Worm (Caenorhabditis elegans) whole organism, L2 larva: Measurements from ENCODE around the gene Y39G8B.7.
"Not testable (repeated sequence)": the region's sequence is repeated elsewhere in the genome, so short reads cannot be mapped to it uniquely, and the experiment has no call there.

ENCODE experiments used
- F13H6.1 ChIP-seq: sonication (generic microtip); optimal IDR thresholded peaks from 2 replicates; lab custom pipeline; 2016; ENCODE audit warnings: missing genetic modification characterization, missing compliant biosample characterization
- R02D3.7 ChIP-seq: fragments of 150-350 bp; optimal IDR thresholded peaks from 2 replicates; lab custom pipeline; 2014; ENCODE audit warnings: missing biosample characterization, missing genetic modification characterization
- Y55F3AM.14 ChIP-seq: fragments of 200-800 bp; sonication (Bioruptor generic); optimal IDR thresholded peaks from 2 replicates; lab custom pipeline; 2018; ENCODE audit warnings: mild to moderate bottlenecking, missing genetic modification characterization, missing compliant biosample characterization
- ZK546.5 ChIP-seq: sonication (generic microtip); optimal IDR thresholded peaks from 2 replicates; lab custom pipeline; 2017; ENCODE audit warnings: missing biosample characterization, missing genetic modification characterization
- aly-2 ChIP-seq: fragments of 150-350 bp; optimal IDR thresholded peaks from 2 replicates; lab custom pipeline; 2014; ENCODE audit warnings: missing biosample characterization, missing genetic modification characterization
- ama-1 ChIP-seq: fragments of 150-350 bp; optimal IDR thresholded peaks from 2 replicates; lab custom pipeline; 2018; ENCODE audit warnings: inconsistent platforms
- blmp-1 ChIP-seq: sonication (generic microtip); optimal IDR thresholded peaks from 2 replicates; lab custom pipeline; 2017; ENCODE audit warnings: missing genetic modification characterization, mild to moderate bottlenecking, missing compliant biosample characterization, antibody characterized with exemption, moderate library complexity; ENCODE audit not compliant: insufficient read depth
- ceh-16 ChIP-seq: fragments of 150-350 bp; optimal IDR thresholded peaks from 2 replicates; lab custom pipeline; 2014; ENCODE audit warnings: missing biosample characterization, missing genetic modification characterization
- ceh-82 ChIP-seq: fragments of 150-350 bp; optimal IDR thresholded peaks from 2 replicates; lab custom pipeline; 2014; ENCODE audit warnings: missing biosample characterization, missing genetic modification characterization
- dmd-4 ChIP-seq: sonication (generic microtip); optimal IDR thresholded peaks from 2 replicates; lab custom pipeline; 2017; ENCODE audit warnings: missing biosample characterization, missing genetic modification characterization
- elt-1 ChIP-seq: fragments of 150-350 bp; optimal IDR thresholded peaks from 2 replicates; lab custom pipeline; 2014; ENCODE audit warnings: missing biosample characterization, missing genetic modification characterization
- fos-1 ChIP-seq: fragments of 150-350 bp; optimal IDR thresholded peaks from 2 replicates; lab custom pipeline; 2014; ENCODE audit warnings: missing biosample characterization, missing genetic modification characterization
- lin-11 ChIP-seq: fragments of 150-350 bp; sonication (generic microtip); optimal IDR thresholded peaks from 2 replicates; lab custom pipeline; 2014; ENCODE audit warnings: missing biosample characterization, missing genetic modification characterization, inconsistent platforms, mixed read lengths
- lin-39 ChIP-seq: fragments of 150-350 bp; optimal IDR thresholded peaks from 2 replicates; lab custom pipeline; 2014; ENCODE audit warnings: missing biosample characterization, missing genetic modification reagents, missing genetic modification characterization
- lsy-2 ChIP-seq, 2 experiments: fragments of 150-350 bp in 1 of 2; sonication (generic microtip) in 1 of 2; optimal IDR thresholded peaks; 2 replicates each; lab custom pipeline; 2014 to 2017; ENCODE audit warnings: missing biosample characterization in 2 of 2, missing genetic modification characterization in 2 of 2
- mbf-1 ChIP-seq: sonication (generic microtip); optimal IDR thresholded peaks from 2 replicates; lab custom pipeline; 2017; ENCODE audit warnings: missing biosample characterization, missing genetic modification characterization
- nhr-11 ChIP-seq: fragments of 150-350 bp; optimal IDR thresholded peaks from 2 replicates; lab custom pipeline; 2014; ENCODE audit warnings: missing biosample characterization, missing genetic modification characterization
- nhr-12 ChIP-seq: fragments of 150-350 bp; optimal IDR thresholded peaks from 2 replicates; lab custom pipeline; 2014; ENCODE audit warnings: missing biosample characterization, missing genetic modification characterization
- nhr-129 ChIP-seq: fragments of 150-350 bp; optimal IDR thresholded peaks from 2 replicates; lab custom pipeline; 2014; ENCODE audit warnings: missing biosample characterization, missing genetic modification characterization
- nhr-21 ChIP-seq: fragments of 150-350 bp; optimal IDR thresholded peaks from 2 replicates; lab custom pipeline; 2014; ENCODE audit warnings: missing biosample characterization, missing genetic modification characterization
- nhr-23 ChIP-seq: fragments of 150-350 bp; optimal IDR thresholded peaks from 2 replicates; lab custom pipeline; 2014; ENCODE audit warnings: missing biosample characterization, missing genetic modification reagents, missing genetic modification characterization
- nhr-237 ChIP-seq: fragments of 150-350 bp; optimal IDR thresholded peaks from 2 replicates; lab custom pipeline; 2014; ENCODE audit warnings: missing biosample characterization, missing genetic modification characterization
- nhr-25 ChIP-seq: fragments of 150-350 bp; sonication (generic microtip); optimal IDR thresholded peaks from 3 replicates; lab custom pipeline; 2014; ENCODE audit warnings: missing biosample characterization, missing genetic modification characterization
- nhr-6 ChIP-seq: fragments of 150-350 bp; optimal IDR thresholded peaks from 2 replicates; lab custom pipeline; 2014; ENCODE audit warnings: missing biosample characterization, missing genetic modification characterization
- nhr-77 ChIP-seq: fragments of 150-350 bp; optimal IDR thresholded peaks from 2 replicates; lab custom pipeline; 2014; ENCODE audit warnings: missing biosample characterization, missing genetic modification characterization
- peb-1 ChIP-seq: fragments of 150-350 bp; optimal IDR thresholded peaks from 2 replicates; lab custom pipeline; 2014; ENCODE audit warnings: missing biosample characterization, missing genetic modification characterization
- skn-1 ChIP-seq: sonication (generic microtip); optimal IDR thresholded peaks from 2 replicates; lab custom pipeline; 2017; ENCODE audit warnings: missing biosample characterization, missing genetic modification characterization
- sma-9 ChIP-seq, 2 experiments: fragments of 150-350 bp in 1 of 2; sonication (generic microtip) in 1 of 2; optimal IDR thresholded peaks; 2 replicates each; lab custom pipeline; 2014 to 2016; ENCODE audit warnings: missing genetic modification characterization in 2 of 2, mild to moderate bottlenecking in 1 of 2, missing biosample characterization in 1 of 2, missing compliant biosample characterization in 1 of 2, missing genetic modification reagents in 1 of 2, moderate library complexity in 1 of 2
- snpc-4 ChIP-seq: fragments of 150-350 bp; optimal IDR thresholded peaks from 2 replicates; lab custom pipeline; 2014; ENCODE audit warnings: missing biosample characterization, missing genetic modification characterization
- unc-39 ChIP-seq: fragments of 150-350 bp; optimal IDR thresholded peaks from 2 replicates; lab custom pipeline; 2014; ENCODE audit warnings: missing biosample characterization, missing genetic modification characterization
- unc-55 ChIP-seq: fragments of 150-350 bp; sonication (generic microtip); optimal IDR thresholded peaks from 3 replicates; lab custom pipeline; 2014; ENCODE audit warnings: missing biosample characterization, missing genetic modification reagents, missing genetic modification characterization
- zag-1 ChIP-seq: fragments of 150-350 bp; optimal IDR thresholded peaks from 2 replicates; lab custom pipeline; 2014; ENCODE audit warnings: missing biosample characterization, missing genetic modification characterization
- ztf-1 ChIP-seq: fragments of 200-800 bp; sonication (Bioruptor generic); conservative IDR thresholded peaks from 2 replicates; pipeline ENCODE4 v1.3.6; 2022; ENCODE audit warnings: missing genetic modification characterization, missing compliant biosample characterization
- ztf-11 ChIP-seq: sonication (generic microtip); optimal IDR thresholded peaks from 2 replicates; lab custom pipeline; 2017; ENCODE audit warnings: missing biosample characterization, missing genetic modification characterization
- ztf-4 ChIP-seq: fragments of 150-350 bp; optimal IDR thresholded peaks from 2 replicates; lab custom pipeline; 2014; ENCODE audit warnings: missing biosample characterization, missing genetic modification characterization

Gene Y39G8B.7

DNA sequence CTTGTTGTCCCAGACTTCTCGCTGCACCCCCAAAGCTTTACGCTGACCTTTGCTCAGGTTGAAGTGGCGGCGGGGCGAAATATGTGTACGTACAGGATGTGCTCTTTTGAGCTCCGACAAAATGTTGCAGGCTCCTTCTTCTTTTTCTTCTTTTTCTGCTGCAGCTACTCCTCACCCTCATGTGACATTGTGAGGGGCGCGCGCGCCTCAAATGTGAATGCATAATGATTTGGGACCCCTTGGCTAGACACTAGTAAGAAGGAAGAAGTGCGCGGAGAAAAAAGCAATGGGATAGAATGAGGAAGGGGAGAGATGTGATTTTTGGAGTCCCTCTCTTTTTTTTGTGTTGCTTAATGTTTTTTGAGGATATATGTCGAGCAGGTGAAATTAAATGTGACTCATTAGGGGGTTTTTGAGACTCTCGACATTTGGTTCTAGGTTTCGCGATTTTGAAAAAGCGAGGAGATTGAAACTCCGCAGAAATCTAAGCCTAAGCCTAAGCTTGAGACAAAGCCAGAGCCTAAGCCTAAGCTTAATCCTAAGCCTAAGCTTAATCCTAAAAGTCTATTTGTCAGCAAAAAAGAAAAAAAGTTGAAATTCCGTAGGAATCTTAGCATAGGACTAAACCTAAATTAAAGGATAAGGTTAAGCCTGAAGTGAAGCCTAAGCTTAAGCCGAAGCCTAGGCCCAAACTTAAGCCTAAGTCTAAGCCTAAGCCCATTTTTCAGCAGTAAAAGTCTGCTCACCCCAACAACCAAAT lies 42.1 kb upstream of the Y39G8B.7 start (continued):
- no peak for TF ChIP-seq ztf-1 (GFP tag; lab: Robert Waterston, UW)
- TF ChIP-seq ceh-82: no peak
- no peak for TF ChIP-seq nhr-77
- no peak for TF ChIP-seq dmd-4
- TF ChIP-seq sma-9 (GFP tag; optimal IDR thresholded peaks at IDR 0.05; lab: Kevin White, UChicago): peak; percentile 47
- no peak for TF ChIP-seq sma-9 (tag; optimal IDR thresholded peaks at IDR 0.05; lab: Kevin White, UChicago)
- TF ChIP-seq blmp-1: no peak
- no peak for TF ChIP-seq elt-1 (tag; lab: Kevin White, UChicago)
- peak; percentile 4 for TF ChIP-seq lin-11 (tag; lab: Kevin White, UChicago)
- TF ChIP-seq snpc-4: no peak
- TF ChIP-seq lsy-2 (tag; optimal IDR thresholded peaks at IDR 0.05; lab: Kevin White, UChicago): peak in 1 of 2 experiments; percentile 49
- TF ChIP-seq unc-55 (GFP tag; lab: Kevin White, UChicago): no peak
- TF ChIP-seq lin-39 (tag; lab: Kevin White, UChicago): no peak
- no peak for TF ChIP-seq nhr-11 (tag; lab: Kevin White, UChicago)
- TF ChIP-seq, all 48 proteins: peak for 12

DNA sequence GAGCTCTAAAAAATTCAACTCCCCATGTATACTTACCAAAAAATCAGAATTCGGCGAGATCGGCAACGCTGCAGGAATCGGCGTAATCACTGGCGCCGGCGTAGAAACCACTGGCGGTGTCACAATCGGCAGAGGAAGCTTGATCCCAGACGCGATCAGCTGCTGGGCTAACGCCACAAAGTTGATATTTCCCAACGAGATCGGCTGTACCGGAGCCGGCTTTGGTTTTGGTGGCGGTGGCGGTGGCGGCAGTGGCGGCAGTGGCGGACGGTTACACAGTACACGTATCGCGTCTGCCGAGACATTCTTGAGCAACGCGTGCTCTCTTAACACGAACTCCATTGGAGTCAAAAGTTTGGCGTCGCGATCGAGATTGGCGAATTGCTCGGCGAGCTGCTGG lies 39.7 kb upstream of the Y39G8B.7 start:
- TF ChIP-seq aly-2: no peak
- TF ChIP-seq R02D3.7: no peak
- TF ChIP-seq snpc-4: no peak
- no peak for TF ChIP-seq F13H6.1 (tag; lab: Kevin White, UChicago)
- TF ChIP-seq skn-1 (tag; lab: Kevin White, UChicago): no peak
- TF ChIP-seq nhr-23: no peak
- no peak for TF ChIP-seq nhr-21 (tag; lab: Kevin White, UChicago)
- no peak for TF ChIP-seq ceh-16 (tag; lab: Kevin White, UChicago)
- TF ChIP-seq zag-1 (tag; lab: Kevin White, UChicago): no peak
- TF ChIP-seq ama-1 (lab: Kevin White, UChicago): no peak
- no peak for TF ChIP-seq unc-39 (tag; lab: Kevin White, UChicago)
- TF ChIP-seq Y55F3AM.14 (GFP tag; lab: Kevin White, UChicago): no peak
- TF ChIP-seq peb-1 (tag; lab: Kevin White, UChicago): no peak
- no peak for TF ChIP-seq ztf-4 (tag; lab: Kevin White, UChicago)
- no peak for TF ChIP-seq fos-1 (tag; lab: Kevin White, UChicago)
- no peak for TF ChIP-seq nhr-6
- no peak for TF ChIP-seq nhr-12 (tag; lab: Kevin White, UChicago)

DNA sequence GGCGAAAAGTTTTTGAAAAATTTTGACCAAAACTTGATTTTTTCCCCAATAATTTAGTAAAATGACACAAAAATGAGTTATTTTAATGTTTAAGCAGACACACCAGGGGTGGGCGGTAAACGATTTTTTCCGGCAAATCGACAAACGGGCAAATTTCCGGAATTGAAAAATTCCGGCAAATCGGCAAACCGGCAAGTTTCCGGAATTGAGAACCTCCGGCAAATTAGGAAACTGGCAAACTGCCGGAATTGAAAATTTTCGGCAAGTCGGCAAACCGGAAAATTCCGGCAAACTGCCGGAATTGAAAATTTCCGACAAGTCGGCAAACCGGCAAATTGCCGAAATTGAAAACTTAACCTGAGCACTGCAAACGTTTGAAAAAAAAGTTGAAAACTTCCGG lies 37.9 kb upstream of the Y39G8B.7 start:
- TF ChIP-seq nhr-129 (tag; lab: Kevin White, UChicago) (peak; percentile 5), zag-1 (tag; lab: Kevin White, UChicago) (no peak), F13H6.1 (tag; lab: Kevin White, UChicago) (peak; percentile 21)

ce11 chrII:14021230-14021629 lies 26.4 kb upstream of the Y39G8B.7 start, which contains the start of gene F01D5.10:
Gene F01D5.10 (minus strand): TSS chrII:14021330.
- TF ChIP-seq mbf-1, unc-39, nhr-12 (tag; lab: Kevin White, UChicago): not testable (repeated sequence)

- no peak for TF ChIP-seq ztf-11 (tag; lab: Kevin White, UChicago)
- no peak for TF ChIP-seq ZK546.5
- TF ChIP-seq unc-39 (tag; lab: Kevin White, UChicago): no peak
- no peak for TF ChIP-seq nhr-237 (tag; lab: Kevin White, UChicago)
- TF ChIP-seq lin-11 (tag; lab: Kevin White, UChicago): no peak
- no peak for TF ChIP-seq R02D3.7
- no peak for TF ChIP-seq dmd-4
- TF ChIP-seq nhr-77: no peak
- TF ChIP-seq nhr-25: no peak
- TF ChIP-seq ama-1 (lab: Kevin White, UChicago): no peak
- no peak for TF ChIP-seq ztf-4 (tag; lab: Kevin White, UChicago)
Measured at ce11 chrII:14018887-14019286, 24.1 kb upstream of the Y39G8B.7 start.
